Fruit fly (Drosophila melanogaster) whole organism, embryonic: ENCODE measurements around the gene cic.

Source experiments
- CG1603 ChIP-seq: fragments of 200-800 bp; sonication (Bioruptor generic); optimal IDR thresholded peaks from 2 replicates; lab custom pipeline; 2019; ENCODE audit warnings: missing biosample characterization, mild to moderate bottlenecking, missing genetic modification characterization, moderate library complexity
- CG8089 ChIP-seq: fragments of 200-800 bp; sonication (Bioruptor generic); optimal IDR thresholded peaks from 3 replicates; lab custom pipeline; 2016; ENCODE audit warnings: missing biosample characterization, missing genetic modification characterization

dm6 chr3R:20332688-20333087 is 80.1 kb downstream of the cic start:
- TF ChIP-seq CG8089 (GFP tag; lab: Kevin White, UChicago) (no peak), CG1603 (tag; lab: Kevin White, UChicago) (no peak)
